Fruit fly (Drosophila melanogaster) whole organism, pupa: ENCODE results near the gene Vps4.

Experiments used
- CG10348 ChIP-seq: fragments of 200-800 bp; sonication (Bioruptor generic); IDR thresholded peaks from 2 replicates; pipeline ENCODE4 v1.3.6; 2022; ENCODE audit warnings: missing biosample characterization, missing genetic modification characterization
- CG12605 ChIP-seq: fragments of 200-800 bp; sonication (Bioruptor generic); IDR thresholded peaks from 2 replicates; pipeline ENCODE4 v1.3.6; 2022; ENCODE audit warnings: missing biosample characterization, missing genetic modification characterization
- CG13204 ChIP-seq: fragments of 200-800 bp; sonication (Bioruptor generic); optimal IDR thresholded peaks from 2 replicates; lab custom pipeline; 2018; ENCODE audit warnings: missing biosample characterization, mild to moderate bottlenecking, missing genetic modification characterization, moderate library complexity
- CG14655 ChIP-seq: fragments of 200-800 bp; sonication (Bioruptor generic); optimal IDR thresholded peaks from 3 replicates; lab custom pipeline; 2017; ENCODE audit warnings: mild to moderate bottlenecking, missing biosample characterization, missing genetic modification reagents, missing genetic modification characterization
- CG15710 ChIP-seq: fragments of 200-800 bp; sonication (Bioruptor generic); optimal IDR thresholded peaks from 2 replicates; lab custom pipeline; 2018; ENCODE audit warnings: missing biosample characterization, mild to moderate bottlenecking, missing genetic modification characterization, moderate library complexity
- CG17806 ChIP-seq: fragments of 200-800 bp; sonication (Bioruptor generic); optimal IDR thresholded peaks from 2 replicates; lab custom pipeline; 2018; ENCODE audit warnings: missing biosample characterization, mild to moderate bottlenecking, missing genetic modification characterization, moderate library complexity
- CG32121 ChIP-seq: fragments of 200-800 bp; sonication (Bioruptor generic); IDR thresholded peaks from 2 replicates; pipeline ENCODE4 v1.3.6; 2022; ENCODE audit warnings: missing biosample characterization, missing genetic modification characterization
- CG34367 ChIP-seq: fragments of 200-800 bp; sonication (Bioruptor generic); optimal IDR thresholded peaks from 2 replicates; lab custom pipeline; 2018; ENCODE audit warnings: missing biosample characterization, mild to moderate bottlenecking, missing genetic modification characterization
- CG4496 ChIP-seq: fragments of 200-800 bp; sonication (Bioruptor generic); IDR thresholded peaks from 3 replicates; pipeline ENCODE4 v1.3.6; 2022; ENCODE audit warnings: missing biosample characterization, missing genetic modification characterization
- CG8159 ChIP-seq: fragments of 200-800 bp; sonication (Bioruptor generic); optimal IDR thresholded peaks from 3 replicates; lab custom pipeline; 2018; ENCODE audit warnings: missing biosample characterization, mild to moderate bottlenecking, missing genetic modification characterization, moderate library complexity
- CG8301 ChIP-seq: fragments of 200-800 bp; sonication (Bioruptor generic); optimal IDR thresholded peaks from 2 replicates; lab custom pipeline; 2018; ENCODE audit warnings: missing biosample characterization, mild to moderate bottlenecking, missing genetic modification characterization
- CG9948 ChIP-seq: fragments of 200-800 bp; sonication (Bioruptor generic); optimal IDR thresholded peaks from 2 replicates; lab custom pipeline; 2018; ENCODE audit warnings: missing biosample characterization, mild to moderate bottlenecking, missing genetic modification characterization, moderate library complexity
- D1 ChIP-seq: fragments of 200-800 bp; sonication (Bioruptor generic); optimal IDR thresholded peaks from 2 replicates; lab custom pipeline; 2018; ENCODE audit warnings: missing biosample characterization, mild to moderate bottlenecking, missing genetic modification characterization, moderate library complexity
- EcR ChIP-seq: fragments of 200-800 bp; sonication (Bioruptor generic); optimal IDR thresholded peaks from 3 replicates; lab custom pipeline; 2019; ENCODE audit warnings: missing biosample characterization, missing genetic modification characterization, mild to moderate bottlenecking, moderate library complexity, missing genetic modification reagents
- Ets98B ChIP-seq: fragments of 200-800 bp; sonication (Bioruptor generic); IDR thresholded peaks from 2 replicates; pipeline ENCODE4 v1.3.6; 2022; ENCODE audit warnings: missing biosample characterization, missing genetic modification characterization
- Pif1A ChIP-seq: fragments of 200-800 bp; sonication (Bioruptor generic); optimal IDR thresholded peaks from 3 replicates; lab custom pipeline; 2016; ENCODE audit warnings: missing biosample characterization, missing genetic modification characterization
- Pif1B ChIP-seq: fragments of 200-800 bp; sonication (Bioruptor generic); optimal IDR thresholded peaks from 3 replicates; lab custom pipeline; 2016; ENCODE audit warnings: missing biosample characterization, missing genetic modification characterization
- Snoo ChIP-seq: fragments of 200-800 bp; sonication (Bioruptor generic); optimal IDR thresholded peaks from 3 replicates; lab custom pipeline; 2017; ENCODE audit warnings: missing biosample characterization, mild to moderate bottlenecking, missing genetic modification characterization, inconsistent platforms
- fd96Ca ChIP-seq: fragments of 200-800 bp; sonication (Bioruptor generic); IDR thresholded peaks from 3 replicates; pipeline ENCODE4 v1.3.6; 2022; ENCODE audit warnings: missing biosample characterization, missing genetic modification characterization
- gl ChIP-seq: fragments of 200-800 bp; sonication (Bioruptor generic); optimal IDR thresholded peaks from 2 replicates; lab custom pipeline; 2018; ENCODE audit warnings: missing biosample characterization, mild to moderate bottlenecking, missing genetic modification characterization
- rn ChIP-seq: fragments of 200-800 bp; sonication (Bioruptor generic); IDR thresholded peaks from 2 replicates; pipeline ENCODE4 v1.3.6; 2022; ENCODE audit warnings: missing biosample characterization, missing genetic modification characterization

Vps4 gene

dm6 chrX:17883418-17883817 is 24.1 kb upstream of the Vps4 start, which contains the start of gene CG12985:
CG12985 (plus strand) TSS chrX:17883718.
- TF ChIP-seq CG8301 (tag; lab: Kevin White, UChicago) (no peak), CG17806 (tag; lab: Kevin White, UChicago) (no peak), CG10348 (GFP tag; lab: Robert Waterston, UW) (no peak), CG32121 (no peak), Pif1A (GFP tag; lab: Kevin White, UChicago) (no peak)
- TF ChIP-seq, all 21 proteins: peak for 0

- TF ChIP-seq CG34367 (tag; lab: Kevin White, UChicago) (no peak), CG12605 (GFP tag; lab: Robert Waterston, UW) (no peak), CG32121 (no peak), CG4496 (GFP tag; lab: Robert Waterston, UW) (0 out of 3 replicates have a peak, but pooled peaks have one; percentile 12), CG14655 (no peak), CG8301 (tag; lab: Kevin White, UChicago) (no peak)
Measured at dm6 chrX:17884567-17884966, 22.9 kb upstream of the Vps4 start.

- peak; percentile 37 for TF ChIP-seq EcR (GFP tag; lab: Kevin White, UChicago)
- TF ChIP-seq CG34367 (tag; lab: Kevin White, UChicago), result no peak
Measured at dm6 chrX:17885295-17885694, 22.2 kb upstream of the Vps4 start.

- TF ChIP-seq CG13204 (GFP tag; lab: Kevin White, UChicago), result no peak
- no peak for TF ChIP-seq gl
- no peak for TF ChIP-seq D1 (tag; lab: Kevin White, UChicago)
- no peak for TF ChIP-seq CG17806 (tag; lab: Kevin White, UChicago)
- TF ChIP-seq Pif1A (GFP tag; lab: Kevin White, UChicago), result no peak
- no peak for TF ChIP-seq CG4496 (GFP tag; lab: Robert Waterston, UW)
- TF ChIP-seq, all 21 proteins: peak for 0
Measured at dm6 chrX:17886107-17886448, 21.4 kb upstream of the Vps4 start.

dm6 chrX:17886449-17887207 is 20.9 kb upstream of the Vps4 start:
- TF ChIP-seq CG12605 (GFP tag; lab: Robert Waterston, UW) (peak; percentile 62), CG9948 (tag; lab: Kevin White, UChicago) (peak; percentile 46), CG15710 (peak; percentile 61), CG14655 (peak; percentile 83), CG13204 (GFP tag; lab: Kevin White, UChicago) (peak; percentile 84), rn (GFP tag; lab: Robert Waterston, UW) (no peak), CG32121 (0 out of 2 replicates have a peak, but pooled peaks have one; percentile 26), CG4496 (GFP tag; lab: Robert Waterston, UW) (peak; percentile 70; the same call in 2 of the 3 replicates), CG8301 (tag; lab: Kevin White, UChicago) (peak; percentile 69), Pif1B (GFP tag; lab: Kevin White, UChicago) (peak; percentile 28), gl (peak; percentile 84), CG17806 (tag; lab: Kevin White, UChicago) (peak; percentile 43), Ets98B (no peak), Snoo (tag; lab: Kevin White, UChicago) (peak; percentile 26), Pif1A (GFP tag; lab: Kevin White, UChicago) (peak; percentile 57), D1 (tag; lab: Kevin White, UChicago) (peak; percentile 4), CG34367 (tag; lab: Kevin White, UChicago) (peak; percentile 61), fd96Ca (GFP tag; lab: Robert Waterston, UW) (peak; percentile 62; the same call in 1 of the 3 replicates), EcR (GFP tag; lab: Kevin White, UChicago) (peak; percentile 69), CG8159 (tag; lab: Kevin White, UChicago) (peak; percentile 68), CG10348 (GFP tag; lab: Robert Waterston, UW) (no peak)
- TF ChIP-seq, all 21 proteins: peak for 18

- TF ChIP-seq CG10348 (GFP tag; lab: Robert Waterston, UW) (no peak), CG32121 (no peak), fd96Ca (GFP tag; lab: Robert Waterston, UW) (no peak), D1 (tag; lab: Kevin White, UChicago) (no peak), CG34367 (tag; lab: Kevin White, UChicago) (no peak), CG17806 (tag; lab: Kevin White, UChicago) (no peak), CG13204 (GFP tag; lab: Kevin White, UChicago) (no peak), CG15710 (no peak), Snoo (tag; lab: Kevin White, UChicago) (no peak), CG4496 (GFP tag; lab: Robert Waterston, UW) (no peak), CG8159 (tag; lab: Kevin White, UChicago) (no peak), Pif1B (GFP tag; lab: Kevin White, UChicago) (no peak)
Measured at dm6 chrX:17887208-17887627, 20.3 kb upstream of the Vps4 start, which contains the start of gene mnb. mnb (minus strand) TSS chrX:17887222.
